Worm (Caenorhabditis elegans): ENCODE data around the gene toca-1.

The toca-1 gene

DNA sequence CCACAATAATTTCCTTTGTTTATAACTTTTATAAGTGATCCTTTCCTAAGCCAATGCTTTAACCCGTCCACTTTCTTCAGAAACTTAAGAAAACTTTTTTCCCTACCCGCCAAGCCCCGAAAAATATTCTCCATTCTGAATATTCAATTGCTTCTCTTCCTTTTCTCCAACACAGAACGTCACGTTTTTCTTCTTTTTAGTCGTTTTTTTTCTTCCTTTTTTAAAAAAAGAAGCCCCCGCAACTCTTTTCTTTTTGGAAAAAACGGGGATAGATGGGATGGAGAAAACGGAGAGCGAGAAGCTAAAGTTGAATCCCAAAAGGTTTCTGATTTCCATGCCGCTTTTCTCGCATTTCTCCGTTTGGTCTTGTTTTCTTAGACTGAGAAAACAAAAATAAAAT, 42.7 kb downstream of the toca-1 start:
- TF ChIP-seq unc-42 (tag; optimal IDR thresholded peaks at IDR 0.05) (peak; percentile 18), hlh-6 (tag; optimal IDR thresholded peaks at IDR 0.05) (no peak), ceh-24 (tag; optimal IDR thresholded peaks at IDR 0.05) (no peak)

DNA sequence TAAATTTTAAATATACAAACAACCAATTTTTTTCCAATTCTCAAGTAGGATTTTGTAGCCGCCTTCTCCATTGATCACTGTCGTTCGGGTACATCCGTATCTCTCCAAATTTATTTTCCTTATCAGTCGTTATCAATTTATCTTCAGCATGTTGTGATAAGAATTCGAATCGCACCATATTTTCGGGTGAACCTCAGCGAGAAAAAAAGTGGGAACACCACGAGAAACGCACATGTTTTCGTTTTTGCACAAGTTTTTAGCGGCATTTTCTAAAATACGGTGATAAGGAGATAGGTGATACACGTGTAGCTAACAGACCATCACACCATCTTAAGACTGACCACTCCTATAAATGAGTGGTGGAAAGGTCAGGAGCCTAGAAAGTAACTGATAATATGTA, 43.4 kb downstream of the toca-1 start:
- TF ChIP-seq nhr-11 (tag; optimal IDR thresholded peaks at IDR 0.05) (no peak), elt-2 (tag; optimal IDR thresholded peaks at IDR 0.05) (peak; percentile 98), ztf-16 (tag; optimal IDR thresholded peaks at IDR 0.05) (no peak), ceh-6 (GFP tag; optimal IDR thresholded peaks at IDR 0.05) (no peak), ceh-19 (GFP tag; optimal IDR thresholded peaks at IDR 0.05) (no peak)

ce11 chrX:1476005-1476404, 45.3 kb downstream of the toca-1 start:
- TF ChIP-seq sdc-2 (tag; optimal IDR thresholded peaks at IDR 0.05) (peak; percentile 4), elt-4 (tag; optimal IDR thresholded peaks at IDR 0.05) (no peak)

DNA sequence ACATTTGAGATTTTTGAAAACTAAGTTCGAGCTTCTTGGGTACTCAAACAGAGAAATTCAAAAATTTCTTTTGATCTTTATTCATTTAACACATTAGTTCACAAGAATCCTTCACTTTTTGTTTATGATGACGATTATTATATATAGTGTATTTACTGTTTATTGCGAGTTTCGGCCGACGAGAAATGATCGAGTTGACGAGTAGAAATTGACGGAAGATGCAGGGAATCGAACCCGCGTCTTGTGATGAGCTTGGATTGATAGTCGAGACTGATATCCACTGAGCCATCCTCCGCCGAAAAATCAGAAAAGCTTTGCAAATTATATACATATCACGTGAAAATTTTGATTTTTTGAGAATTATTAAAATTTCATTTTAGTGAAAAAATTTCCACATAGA, 47.5 kb downstream of the toca-1 start:
- no peak for TF ChIP-seq npax-4 (tag; optimal IDR thresholded peaks at IDR 0.05)
- TF ChIP-seq tbx-2 (tag; optimal IDR thresholded peaks at IDR 0.05), result no peak
- TF ChIP-seq sox-2 (GFP tag; IDR thresholded peaks at IDR 0.05), result no peak
- no peak for TF ChIP-seq ama-1 (optimal IDR thresholded peaks at IDR 0.05)
- TF ChIP-seq pqm-1 (tag; optimal IDR thresholded peaks at IDR 0.05), result no peak
- TF ChIP-seq unc-55 (GFP tag; optimal IDR thresholded peaks at IDR 0.05), result no peak
- no peak for TF ChIP-seq pat-9 (tag; optimal IDR thresholded peaks at IDR 0.05)
- TF ChIP-seq lim-6 (tag; optimal IDR thresholded peaks at IDR 0.05), result no peak
- TF ChIP-seq gmeb-2 (tag; optimal IDR thresholded peaks at IDR 0.05), result no peak
- no peak for TF ChIP-seq unc-3 (GFP tag; conservative IDR thresholded peaks at IDR 0.05)
- no peak for TF ChIP-seq unc-3 (tag; optimal IDR thresholded peaks at IDR 0.05)
- TF ChIP-seq ceh-19 (GFP tag; optimal IDR thresholded peaks at IDR 0.05), result no peak
- TF ChIP-seq pag-3 (tag; optimal IDR thresholded peaks at IDR 0.05; ENCODE audit: borderline replicate concordance), result no peak
- TF ChIP-seq syd-9 (tag; optimal IDR thresholded peaks at IDR 0.05), result no peak

DNA sequence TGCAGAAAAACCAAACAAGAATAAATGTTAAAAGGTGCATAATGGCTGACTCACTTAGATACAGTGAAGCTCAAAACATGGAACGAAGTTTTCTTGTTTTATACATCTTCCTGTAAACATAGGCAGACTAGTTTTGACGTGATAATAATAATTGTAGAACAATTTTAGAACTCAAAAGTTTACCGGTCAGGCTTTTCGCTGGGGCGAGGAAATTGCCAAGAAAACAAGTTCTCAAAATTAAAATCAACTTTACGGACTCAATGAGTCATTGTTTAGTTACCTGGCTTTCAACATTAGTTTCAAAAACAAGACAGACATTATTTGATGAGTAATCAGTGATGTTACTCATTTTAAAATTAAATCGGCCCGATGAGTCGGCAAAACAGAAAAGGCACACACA, 48.4 kb downstream of the toca-1 start, which contains the start of gene D1005.5:
TSS of gene D1005.5 (minus strand) at position 101 of the 400 bp plus-strand sequence.
- TF ChIP-seq unc-3 (GFP tag; conservative IDR thresholded peaks at IDR 0.05) (no peak), unc-3 (tag; optimal IDR thresholded peaks at IDR 0.05) (no peak), ceh-18 (tag; optimal IDR thresholded peaks at IDR 0.05) (no peak), syd-9 (tag; optimal IDR thresholded peaks at IDR 0.05) (no peak), elt-4 (tag; optimal IDR thresholded peaks at IDR 0.05) (no peak), ceh-45 (GFP tag; IDR thresholded peaks at IDR 0.05) (no peak), ceh-19 (GFP tag; optimal IDR thresholded peaks at IDR 0.05) (no peak), dmd-4 (tag; optimal IDR thresholded peaks at IDR 0.05; ENCODE audit: borderline replicate concordance) (no peak), tbx-7 (tag; optimal IDR thresholded peaks at IDR 0.05) (no peak), pqm-1 (tag; optimal IDR thresholded peaks at IDR 0.05) (no peak), odd-2 (tag; optimal IDR thresholded peaks at IDR 0.05) (no peak), gmeb-2 (tag; optimal IDR thresholded peaks at IDR 0.05) (no peak), unc-55 (GFP tag; optimal IDR thresholded peaks at IDR 0.05) (no peak), C08G9.2 (tag; optimal IDR thresholded peaks at IDR 0.05) (no peak), hlh-13 (GFP tag; optimal IDR thresholded peaks at IDR 0.05) (no peak), npax-4 (tag; optimal IDR thresholded peaks at IDR 0.05) (no peak), pax-1 (tag; optimal IDR thresholded peaks at IDR 0.05) (no peak), Y22D7AL.16 (tag; optimal IDR thresholded peaks at IDR 0.05) (no peak), ttx-3 (tag; optimal IDR thresholded peaks at IDR 0.05) (no peak)

ce11 chrX:1471232-1471631, 50.1 kb downstream of the toca-1 start:
- TF ChIP-seq lin-11 (tag; optimal IDR thresholded peaks at IDR 0.05), result no peak
- no peak for TF ChIP-seq ceh-6 (GFP tag; optimal IDR thresholded peaks at IDR 0.05)
- TF ChIP-seq syd-9 (tag; optimal IDR thresholded peaks at IDR 0.05), result no peak
- TF ChIP-seq ceh-48 (tag; optimal IDR thresholded peaks at IDR 0.05), result no peak
- TF ChIP-seq ztf-16 (tag; optimal IDR thresholded peaks at IDR 0.05), result no peak
- TF ChIP-seq che-1 (tag; optimal IDR thresholded peaks at IDR 0.05), result no peak
- TF ChIP-seq T23F11.4 (GFP tag; optimal IDR thresholded peaks at IDR 0.05), result no peak
- TF ChIP-seq ceh-18 (tag; optimal IDR thresholded peaks at IDR 0.05), result no peak
- no peak for TF ChIP-seq ama-1 (optimal IDR thresholded peaks at IDR 0.05)
- TF ChIP-seq pros-1 (tag; optimal IDR thresholded peaks at IDR 0.05), result no peak
- TF ChIP-seq ceh-19 (GFP tag; optimal IDR thresholded peaks at IDR 0.05), result no peak
- no peak for TF ChIP-seq elt-2 (tag; optimal IDR thresholded peaks at IDR 0.05)
- no peak for TF ChIP-seq hlh-8 (tag; optimal IDR thresholded peaks at IDR 0.05)
- TF ChIP-seq ceh-24 (tag; optimal IDR thresholded peaks at IDR 0.05), result no peak
- no peak for TF ChIP-seq nfya-1 (tag; optimal IDR thresholded peaks at IDR 0.05)
- no peak for TF ChIP-seq tbx-7 (tag; optimal IDR thresholded peaks at IDR 0.05)

All from whole organism, late embryonic.